Worm (Caenorhabditis elegans) whole organism, L2 larva: ENCODE results near the gene R10E8.6.

Source experiments
- C34F6.9 ChIP-seq: fragments of 150-350 bp; optimal IDR thresholded peaks from 2 replicates; lab custom pipeline; 2014; ENCODE audit warnings: missing biosample characterization, missing genetic modification characterization
- F13H6.1 ChIP-seq: sonication (generic microtip); optimal IDR thresholded peaks from 2 replicates; lab custom pipeline; 2016; ENCODE audit warnings: missing genetic modification characterization, missing compliant biosample characterization
- Y55F3AM.14 ChIP-seq: fragments of 200-800 bp; sonication (Bioruptor generic); optimal IDR thresholded peaks from 2 replicates; lab custom pipeline; 2018; ENCODE audit warnings: mild to moderate bottlenecking, missing genetic modification characterization, missing compliant biosample characterization
- ZK546.5 ChIP-seq: sonication (generic microtip); optimal IDR thresholded peaks from 2 replicates; lab custom pipeline; 2017; ENCODE audit warnings: missing biosample characterization, missing genetic modification characterization
- aly-2 ChIP-seq: fragments of 150-350 bp; optimal IDR thresholded peaks from 2 replicates; lab custom pipeline; 2014; ENCODE audit warnings: missing biosample characterization, missing genetic modification characterization
- ama-1 ChIP-seq: fragments of 150-350 bp; optimal IDR thresholded peaks from 2 replicates; lab custom pipeline; 2018; ENCODE audit warnings: inconsistent platforms
- crh-2 ChIP-seq: sonication (generic microtip); optimal IDR thresholded peaks from 2 replicates; lab custom pipeline; 2017; ENCODE audit warnings: missing biosample characterization, missing genetic modification characterization
- dmd-4 ChIP-seq: sonication (generic microtip); optimal IDR thresholded peaks from 2 replicates; lab custom pipeline; 2017; ENCODE audit warnings: missing biosample characterization, missing genetic modification characterization
- egl-27 ChIP-seq: sonication (generic microtip); optimal IDR thresholded peaks from 3 replicates; lab custom pipeline; 2017; ENCODE audit warnings: missing biosample characterization, missing genetic modification reagents, missing genetic modification characterization
- elt-3 ChIP-seq: sonication (generic microtip); optimal IDR thresholded peaks from 2 replicates; lab custom pipeline; 2017; ENCODE audit warnings: missing biosample characterization, missing genetic modification characterization
- fos-1 ChIP-seq: fragments of 150-350 bp; optimal IDR thresholded peaks from 2 replicates; lab custom pipeline; 2014; ENCODE audit warnings: missing biosample characterization, missing genetic modification characterization
- gmeb-1 ChIP-seq: fragments of 150-350 bp; optimal IDR thresholded peaks from 2 replicates; lab custom pipeline; 2014; ENCODE audit warnings: missing biosample characterization, missing genetic modification characterization
- lin-13 ChIP-seq: fragments of 150-350 bp; optimal IDR thresholded peaks from 2 replicates; lab custom pipeline; 2014; ENCODE audit warnings: missing biosample characterization, missing genetic modification reagents, missing genetic modification characterization
- lin-39 ChIP-seq: fragments of 150-350 bp; optimal IDR thresholded peaks from 2 replicates; lab custom pipeline; 2014; ENCODE audit warnings: missing biosample characterization, missing genetic modification reagents, missing genetic modification characterization
- lsy-2 ChIP-seq, 2 experiments: fragments of 150-350 bp in 1 of 2; sonication (generic microtip) in 1 of 2; optimal IDR thresholded peaks; 2 replicates each; lab custom pipeline; 2014 to 2017; ENCODE audit warnings: missing biosample characterization in 2 of 2, missing genetic modification characterization in 2 of 2
- mab-5 ChIP-seq: fragments of 150-350 bp; optimal IDR thresholded peaks from 2 replicates; lab custom pipeline; 2014; ENCODE audit warnings: missing biosample characterization, missing genetic modification characterization
- mbf-1 ChIP-seq: sonication (generic microtip); optimal IDR thresholded peaks from 2 replicates; lab custom pipeline; 2017; ENCODE audit warnings: missing biosample characterization, missing genetic modification characterization
- nhr-11 ChIP-seq: fragments of 150-350 bp; optimal IDR thresholded peaks from 2 replicates; lab custom pipeline; 2014; ENCODE audit warnings: missing biosample characterization, missing genetic modification characterization
- nhr-21 ChIP-seq: fragments of 150-350 bp; optimal IDR thresholded peaks from 2 replicates; lab custom pipeline; 2014; ENCODE audit warnings: missing biosample characterization, missing genetic modification characterization
- nhr-23 ChIP-seq: fragments of 150-350 bp; optimal IDR thresholded peaks from 2 replicates; lab custom pipeline; 2014; ENCODE audit warnings: missing biosample characterization, missing genetic modification reagents, missing genetic modification characterization
- nhr-25 ChIP-seq: fragments of 150-350 bp; sonication (generic microtip); optimal IDR thresholded peaks from 3 replicates; lab custom pipeline; 2014; ENCODE audit warnings: missing biosample characterization, missing genetic modification characterization
- nhr-77 ChIP-seq: fragments of 150-350 bp; optimal IDR thresholded peaks from 2 replicates; lab custom pipeline; 2014; ENCODE audit warnings: missing biosample characterization, missing genetic modification characterization
- peb-1 ChIP-seq: fragments of 150-350 bp; optimal IDR thresholded peaks from 2 replicates; lab custom pipeline; 2014; ENCODE audit warnings: missing biosample characterization, missing genetic modification characterization
- unc-39 ChIP-seq: fragments of 150-350 bp; optimal IDR thresholded peaks from 2 replicates; lab custom pipeline; 2014; ENCODE audit warnings: missing biosample characterization, missing genetic modification characterization
- unc-55 ChIP-seq: fragments of 150-350 bp; sonication (generic microtip); optimal IDR thresholded peaks from 3 replicates; lab custom pipeline; 2014; ENCODE audit warnings: missing biosample characterization, missing genetic modification reagents, missing genetic modification characterization
- zag-1 ChIP-seq: fragments of 150-350 bp; optimal IDR thresholded peaks from 2 replicates; lab custom pipeline; 2014; ENCODE audit warnings: missing biosample characterization, missing genetic modification characterization
- ztf-1 ChIP-seq: fragments of 200-800 bp; sonication (Bioruptor generic); conservative IDR thresholded peaks from 2 replicates; pipeline ENCODE4 v1.3.6; 2022; ENCODE audit warnings: missing genetic modification characterization, missing compliant biosample characterization
- ztf-11 ChIP-seq: sonication (generic microtip); optimal IDR thresholded peaks from 2 replicates; lab custom pipeline; 2017; ENCODE audit warnings: missing biosample characterization, missing genetic modification characterization

The R10E8.6 gene

DNA sequence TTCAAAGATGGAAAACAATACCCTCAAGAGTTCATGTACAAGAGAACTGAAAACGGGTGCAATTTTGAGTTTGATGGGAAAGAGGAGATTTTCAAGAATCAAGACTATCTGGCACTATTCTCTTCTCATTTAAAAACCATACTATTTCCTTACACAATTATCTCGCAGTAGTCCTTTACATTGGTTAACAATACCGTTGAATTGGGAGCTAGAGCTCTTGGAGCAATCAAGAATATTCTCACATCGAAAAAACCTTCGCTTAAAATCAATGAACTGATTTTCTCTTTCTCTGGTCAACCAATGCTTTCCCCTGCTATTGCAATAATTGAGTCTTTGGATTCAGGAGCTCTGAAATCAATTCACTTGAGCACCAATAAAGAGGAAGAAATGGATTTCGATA, 12.7 kb downstream of the R10E8.6 start, which contains the start of gene R10E8.2:
Gene R10E8.2 (plus strand): TSS at position 301 of the 400 bp plus-strand sequence.
- TF ChIP-seq unc-39 (tag; lab: Kevin White, UChicago) = no peak
- no peak for TF ChIP-seq nhr-11 (tag; lab: Kevin White, UChicago)
- TF ChIP-seq F13H6.1 = no peak
- TF ChIP-seq nhr-25 (tag; lab: Kevin White, UChicago) = no peak
- TF ChIP-seq ZK546.5 (tag; lab: Kevin White, UChicago) = no peak
- no peak for TF ChIP-seq ztf-1
- no peak for TF ChIP-seq egl-27 (tag; lab: Kevin White, UChicago)
- no peak for TF ChIP-seq lin-39
- TF ChIP-seq ztf-11 (tag; lab: Kevin White, UChicago) = no peak
- TF ChIP-seq Y55F3AM.14 (GFP tag; lab: Kevin White, UChicago) = no peak
- TF ChIP-seq mbf-1 (tag; lab: Kevin White, UChicago) = no peak
- no peak for TF ChIP-seq C34F6.9 (tag; lab: Kevin White, UChicago)
- no peak for TF ChIP-seq zag-1 (tag; lab: Kevin White, UChicago)
- no peak for TF ChIP-seq nhr-23 (tag; lab: Kevin White, UChicago)
- no peak for TF ChIP-seq elt-3 (tag; lab: Kevin White, UChicago)
- TF ChIP-seq peb-1 (tag; lab: Kevin White, UChicago) = no peak
- no peak for TF ChIP-seq ama-1 (lab: Kevin White, UChicago)
- TF ChIP-seq unc-55 = no peak

- TF ChIP-seq mbf-1 (tag; lab: Kevin White, UChicago) = no peak
- TF ChIP-seq fos-1 (tag; lab: Kevin White, UChicago) = peak; percentile 73
- TF ChIP-seq crh-2 = peak; percentile 4
Observed at ce11 chrV:18252239-18252638, 14.0 kb downstream of the R10E8.6 start, which contains the start of gene R10E8.1. R10E8.1 (minus strand) TSS chrV:18252416.

- TF ChIP-seq fos-1 (tag; lab: Kevin White, UChicago) = peak; percentile 79
- no peak for TF ChIP-seq dmd-4
Observed at ce11 chrV:18246077-18246476, 20.1 kb downstream of the R10E8.6 start.

DNA sequence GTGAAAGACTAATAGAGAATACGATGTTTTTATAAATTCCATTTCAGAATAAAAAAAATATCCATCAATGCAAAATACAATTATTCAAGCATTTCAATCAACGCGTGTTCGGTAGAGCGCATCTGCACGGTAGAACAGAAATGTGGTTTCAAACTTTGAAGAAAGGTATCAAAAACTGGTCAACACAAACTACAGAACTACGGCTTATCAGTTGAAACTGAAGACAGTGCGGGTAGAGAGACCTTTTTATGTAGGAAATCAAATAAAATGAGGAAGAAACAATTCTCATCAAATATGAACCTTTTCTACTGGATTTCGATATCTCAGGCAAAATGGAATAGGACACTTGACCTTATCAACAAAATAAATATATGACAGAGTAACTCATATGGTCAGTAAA, 21.8 kb downstream of the R10E8.6 start:
- TF ChIP-seq fos-1 (tag; lab: Kevin White, UChicago) = peak; percentile 22
- no peak for TF ChIP-seq egl-27 (tag; lab: Kevin White, UChicago)

DNA sequence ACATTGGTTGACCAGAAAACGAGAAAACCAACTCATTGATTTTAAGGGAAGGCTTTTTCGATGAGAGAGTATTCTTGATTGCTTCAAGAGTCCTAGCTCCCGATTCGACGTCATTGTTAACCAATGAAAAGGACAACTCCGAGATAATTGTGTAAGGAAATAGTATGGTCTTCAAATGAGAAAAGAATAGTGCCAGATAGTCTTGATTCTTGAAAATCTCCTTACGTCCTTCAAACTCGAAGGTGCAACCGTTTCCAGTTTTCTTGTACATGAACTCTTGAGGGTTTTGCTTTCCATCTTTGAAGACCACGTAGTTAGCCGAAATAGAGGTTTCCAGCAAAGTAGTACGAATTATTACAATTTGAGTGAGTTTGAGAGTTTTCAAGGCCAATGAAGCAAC, 23.0 kb downstream of the R10E8.6 start:
- no peak for TF ChIP-seq Y55F3AM.14 (GFP tag; lab: Kevin White, UChicago)
- no peak for TF ChIP-seq lin-13 (GFP tag; lab: Kevin White, UChicago)
- TF ChIP-seq ama-1 (lab: Kevin White, UChicago) = no peak
- no peak for TF ChIP-seq nhr-11 (tag; lab: Kevin White, UChicago)
- no peak for TF ChIP-seq lsy-2 (tag; optimal IDR thresholded peaks at IDR 0.05; lab: Kevin White, UChicago)
- no peak for TF ChIP-seq elt-3 (tag; lab: Kevin White, UChicago)
- no peak for TF ChIP-seq gmeb-1 (tag; lab: Kevin White, UChicago)
- no peak for TF ChIP-seq nhr-25 (tag; lab: Kevin White, UChicago)
- TF ChIP-seq unc-39 (tag; lab: Kevin White, UChicago) = no peak
- TF ChIP-seq fos-1 (tag; lab: Kevin White, UChicago) = no peak
- no peak for TF ChIP-seq mab-5
- no peak for TF ChIP-seq zag-1 (tag; lab: Kevin White, UChicago)

DNA sequence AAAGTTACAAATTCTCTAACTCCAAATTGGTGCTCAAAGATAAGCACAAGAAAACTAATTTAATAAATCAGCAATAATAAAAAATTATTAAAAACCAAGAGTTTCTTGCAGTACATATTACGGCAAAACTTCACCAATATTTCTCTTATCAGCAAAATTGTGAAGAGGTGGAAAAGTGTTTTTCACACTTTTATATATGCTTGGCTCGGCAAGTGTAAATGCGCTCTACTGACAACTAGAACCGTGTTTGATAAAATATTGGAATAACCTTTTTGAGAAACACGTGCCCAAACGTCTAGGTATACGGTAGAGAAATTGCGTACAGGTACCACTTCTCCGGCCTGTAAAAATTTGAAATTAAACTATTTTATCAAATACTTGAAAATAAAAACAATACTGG, 24.9 kb downstream of the R10E8.6 start, which contains the start of gene R10E8.8:
Gene R10E8.8 (minus strand): TSS at position 343 of the 400 bp plus-strand sequence.
- no peak for TF ChIP-seq egl-27 (tag; lab: Kevin White, UChicago)
- TF ChIP-seq aly-2 (tag; lab: Kevin White, UChicago) = no peak
- TF ChIP-seq crh-2 = peak; percentile 35
- peak; percentile 18 for TF ChIP-seq gmeb-1 (tag; lab: Kevin White, UChicago)
- peak; percentile 27 for TF ChIP-seq fos-1 (tag; lab: Kevin White, UChicago)
- no peak for TF ChIP-seq F13H6.1

ce11 chrV:18236714-18237288, 29.4 kb downstream of the R10E8.6 start, which contains the start of gene R10E8.3:
R10E8.3 (minus strand) TSS chrV:18236764.
- TF ChIP-seq egl-27 (tag; lab: Kevin White, UChicago) (no peak), nhr-77 (tag; lab: Kevin White, UChicago) (no peak), elt-3 (tag; lab: Kevin White, UChicago) (no peak), nhr-21 (tag; lab: Kevin White, UChicago) (no peak), mbf-1 (tag; lab: Kevin White, UChicago) (no peak), ZK546.5 (tag; lab: Kevin White, UChicago) (no peak)
